Worm (Caenorhabditis elegans) whole organism, midembryonic: ENCODE results near the gene fbxb-95.

Source experiments
- cog-1 ChIP-seq: sonication (generic microtip); optimal IDR thresholded peaks from 2 replicates; lab custom pipeline; 2016; ENCODE audit warnings: missing genetic modification characterization, missing compliant biosample characterization
- flt-1 ChIP-seq: fragments of 200-800 bp; sonication (Bioruptor generic); IDR thresholded peaks from 2 replicates; pipeline ENCODE4 v1.3.6; 2022; ENCODE audit warnings: missing genetic modification characterization, missing compliant biosample characterization
- klf-2 ChIP-seq: fragments of 200-800 bp; sonication (Bioruptor generic); conservative IDR thresholded peaks from 2 replicates; pipeline ENCODE4 v1.3.6; 2022; ENCODE audit warnings: missing genetic modification reagents, missing genetic modification characterization, missing compliant biosample characterization
- med-1 ChIP-seq: sonication (generic microtip); optimal IDR thresholded peaks from 2 replicates; lab custom pipeline; 2017; ENCODE audit warnings: missing genetic modification characterization, mild to moderate bottlenecking, missing compliant biosample characterization, antibody characterized with exemption, missing genetic modification reagents; ENCODE audit not compliant: insufficient read depth
- ref-1 ChIP-seq: fragments of 200-800 bp; sonication (Bioruptor generic); conservative IDR thresholded peaks from 2 replicates; pipeline ENCODE4 v1.3.6; 2022; ENCODE audit warnings: missing genetic modification reagents, missing genetic modification characterization, missing compliant biosample characterization
- ztf-23 ChIP-seq: fragments of 200-800 bp; sonication (Bioruptor generic); IDR thresholded peaks from 2 replicates; pipeline ENCODE4 v1.3.6; 2022; ENCODE audit warnings: missing genetic modification reagents, missing genetic modification characterization, missing compliant biosample characterization
- ztf-29 ChIP-seq: fragments of 200-800 bp; sonication (Bioruptor generic); IDR thresholded peaks from 2 replicates; pipeline ENCODE4 v1.3.6; 2022; ENCODE audit warnings: missing genetic modification reagents, missing genetic modification characterization, missing compliant biosample characterization

DNA sequence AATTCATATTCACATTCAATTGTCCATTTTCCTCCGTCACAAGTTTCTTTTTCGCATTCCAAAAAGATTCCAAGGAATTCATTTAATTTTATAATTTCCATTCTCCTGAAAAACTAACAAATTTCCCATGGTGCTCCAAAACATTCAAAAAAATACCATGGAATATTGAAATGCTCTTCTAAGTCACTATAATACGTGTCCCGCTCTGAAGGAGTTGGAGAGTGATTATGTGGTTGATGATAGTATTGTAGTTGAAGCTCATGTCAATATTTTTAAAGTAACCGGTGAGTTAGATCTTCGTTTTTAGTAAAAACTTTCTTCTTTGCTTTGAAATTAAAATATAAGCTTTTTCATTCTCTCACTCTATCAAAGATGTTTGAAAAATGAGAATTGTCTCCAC lies 36.5 kb downstream of the fbxb-95 start, which contains the start of gene math-9:
- TF ChIP-seq ref-1, result no peak
- TF ChIP-seq klf-2 (GFP tag; lab: Robert Waterston, UW), result no peak
- TF ChIP-seq ztf-23 (GFP tag; lab: Robert Waterston, UW), result no peak
- TF ChIP-seq cog-1, result no peak
- no peak for TF ChIP-seq flt-1
- no peak for TF ChIP-seq ztf-29
- no peak for TF ChIP-seq med-1 (GFP tag; lab: Kevin White, UChicago)
